Fruit fly (Drosophila melanogaster): Measurements from ENCODE around the gene Usp30.
A peak's percentile ranks its signal among the peaks of the same experiment; 100 is the strongest.

The Usp30 gene

DNA sequence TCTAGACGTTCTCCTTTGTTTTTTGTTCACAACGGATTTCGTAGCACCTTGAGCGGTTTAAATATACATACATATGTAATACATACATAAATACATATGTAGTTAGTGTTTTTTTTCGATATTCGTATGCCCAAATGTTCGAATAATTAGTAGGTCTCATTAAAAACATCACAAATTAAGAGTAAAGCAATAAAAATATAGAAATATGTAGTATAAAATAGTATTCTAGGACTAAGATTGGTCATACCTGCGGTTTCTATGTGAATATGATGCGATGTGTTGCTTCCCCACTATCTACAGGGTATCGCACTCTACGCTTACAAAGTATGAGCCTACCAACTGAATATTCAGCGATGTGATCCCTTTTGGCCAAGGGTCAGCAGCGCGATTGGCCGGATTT lies 25.9 kb upstream of the Usp30 start, which contains the start of gene CG4020:
CG4020 (plus strand) TSS at position 301 of the 400 bp plus-strand sequence.
- TF ChIP-seq dsx (GFP tag; optimal IDR thresholded peaks at IDR 0.05; ENCODE audit: poor library complexity, severe bottlenecking) (peak; percentile 5), CG10669 (GFP tag; optimal IDR thresholded peaks at IDR 0.05) (no peak), CG6163 (GFP tag; IDR thresholded peaks at IDR 0.05) (no peak), CG8319 (GFP tag; optimal IDR thresholded peaks at IDR 0.05) (no peak), svp (GFP tag) (peak; percentile 55), CG6792 (GFP tag; optimal IDR thresholded peaks at IDR 0.05) (no peak)

DNA sequence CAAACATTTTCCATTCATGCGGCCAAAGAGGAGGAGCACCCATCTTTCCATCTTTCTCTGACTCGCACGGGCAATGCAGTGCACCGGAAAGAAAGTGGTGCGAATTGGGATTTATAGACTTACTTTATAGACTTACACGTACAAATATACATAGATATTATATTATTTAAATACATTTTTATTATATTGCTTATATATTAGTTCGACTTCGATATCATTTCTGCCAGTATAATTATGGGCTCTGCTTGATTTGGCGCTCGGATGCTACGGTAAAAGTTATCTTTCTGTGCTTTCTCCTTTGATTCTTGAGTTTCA lies 25.5 kb upstream of the Usp30 start:
- no peak for TF ChIP-seq dac (GFP tag; optimal IDR thresholded peaks at IDR 0.05)
- no peak for TF ChIP-seq Smox (GFP tag; optimal IDR thresholded peaks at IDR 0.05)
- TF ChIP-seq acj6 (GFP tag; optimal IDR thresholded peaks at IDR 0.05) = peak; percentile 13
- peak; percentile 4 for TF ChIP-seq CG6808 (GFP tag; optimal IDR thresholded peaks at IDR 0.05)
- no peak for TF ChIP-seq CG34406 (GFP tag; optimal IDR thresholded peaks at IDR 0.05)
- TF ChIP-seq CG8319 (GFP tag; optimal IDR thresholded peaks at IDR 0.05) = no peak
- peak; percentile 11 for TF ChIP-seq CG10631 (GFP tag; optimal IDR thresholded peaks at IDR 0.05)
- TF ChIP-seq eg (GFP tag; IDR thresholded peaks at IDR 0.05) = no peak
- no peak for TF ChIP-seq net (GFP tag; optimal IDR thresholded peaks at IDR 0.05)
- TF ChIP-seq fd59A (GFP tag; optimal IDR thresholded peaks at IDR 0.05) = no peak
- TF ChIP-seq CG6854 (GFP tag; optimal IDR thresholded peaks at IDR 0.05) = no peak
- no peak for TF ChIP-seq Sox102F (GFP tag; optimal IDR thresholded peaks at IDR 0.05)
- peak; percentile 45 for TF ChIP-seq CG15336 (GFP tag; IDR thresholded peaks at IDR 0.05)
- TF ChIP-seq CG4318 (GFP tag; optimal IDR thresholded peaks at IDR 0.05) = no peak
- TF ChIP-seq CG7368 (GFP tag; optimal IDR thresholded peaks at IDR 0.05) = no peak
- no peak for TF ChIP-seq Gug (GFP tag; IDR thresholded peaks at IDR 0.05)
- no peak for TF ChIP-seq svp (GFP tag)
- TF ChIP-seq Met (GFP tag; optimal IDR thresholded peaks at IDR 0.05) = peak; percentile 7
- TF ChIP-seq CG6276 (GFP tag; optimal IDR thresholded peaks at IDR 0.05) = no peak
- no peak for TF ChIP-seq Lpt (GFP tag; optimal IDR thresholded peaks at IDR 0.05)
- no peak for TF ChIP-seq CG3032 (tag; optimal IDR thresholded peaks at IDR 0.05)
- TF ChIP-seq Eip75B (GFP tag; optimal IDR thresholded peaks at IDR 0.05) = no peak
- peak; percentile 32 for TF ChIP-seq achi (GFP tag; optimal IDR thresholded peaks at IDR 0.05)
- TF ChIP-seq Sox14 (GFP tag; optimal IDR thresholded peaks at IDR 0.05) = no peak
- no peak for TF ChIP-seq CG11902 (GFP tag; optimal IDR thresholded peaks at IDR 0.05)
- peak; percentile 62 for TF ChIP-seq CG32006 (GFP tag; optimal IDR thresholded peaks at IDR 0.05)
- TF ChIP-seq Hr38 (GFP tag; optimal IDR thresholded peaks at IDR 0.05) = no peak
- no peak for TF ChIP-seq spab (GFP tag; optimal IDR thresholded peaks at IDR 0.05)
- peak; percentile 61 for TF ChIP-seq Eip78C (GFP tag)
- no peak for TF ChIP-seq CG6792 (GFP tag; optimal IDR thresholded peaks at IDR 0.05)
- no peak for TF ChIP-seq CG16779 (tag; optimal IDR thresholded peaks at IDR 0.05)
- TF ChIP-seq CG3919 (GFP tag; optimal IDR thresholded peaks at IDR 0.05) = peak; percentile 8
- no peak for TF ChIP-seq OdsH (GFP tag; optimal IDR thresholded peaks at IDR 0.05)
- no peak for TF ChIP-seq CG6163 (GFP tag; IDR thresholded peaks at IDR 0.05)
- TF ChIP-seq CG31627 (GFP tag; optimal IDR thresholded peaks at IDR 0.05) = no peak

DNA sequence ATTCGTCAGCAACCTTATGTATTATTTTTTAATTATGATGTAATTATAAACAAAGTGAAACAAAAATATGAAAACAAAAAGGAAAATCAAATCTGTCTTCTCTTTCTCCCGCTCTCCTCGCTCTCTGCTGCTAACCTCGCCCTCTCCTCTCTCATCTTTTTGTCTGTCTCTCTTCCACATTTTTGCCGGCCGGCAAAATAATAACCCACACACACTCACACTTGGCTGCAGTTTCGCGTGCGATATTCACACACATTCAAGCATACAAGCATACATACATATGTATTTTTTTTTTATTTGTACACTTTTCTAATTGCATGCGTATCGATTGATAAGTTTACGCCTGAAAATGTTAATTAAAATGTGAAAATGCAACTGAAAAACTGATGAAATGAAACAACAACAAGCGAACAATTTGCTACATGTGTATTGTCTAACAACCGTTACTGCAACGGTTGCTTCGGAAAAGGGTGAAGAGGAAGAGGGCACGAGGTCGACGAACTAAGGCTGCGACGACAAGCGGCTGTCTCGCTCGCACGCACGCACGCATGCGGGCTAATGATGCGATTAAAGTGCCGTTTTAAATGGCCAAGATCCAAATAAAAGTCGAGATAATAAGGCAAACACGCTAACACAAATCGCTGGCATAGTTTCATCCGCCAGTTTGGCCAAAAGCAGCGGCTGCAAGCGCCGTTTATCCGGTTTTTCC lies 24.9 kb upstream of the Usp30 start:
- TF ChIP-seq Eip78C (GFP tag) (peak; percentile 60), dac (GFP tag; optimal IDR thresholded peaks at IDR 0.05) (no peak), CG11902 (GFP tag; optimal IDR thresholded peaks at IDR 0.05) (no peak), fd59A (GFP tag; optimal IDR thresholded peaks at IDR 0.05) (no peak), CG8632 (GFP tag; optimal IDR thresholded peaks at IDR 0.05) (no peak), CG16779 (tag; optimal IDR thresholded peaks at IDR 0.05) (no peak), Gug (GFP tag; IDR thresholded peaks at IDR 0.05) (no peak), vri (GFP tag; optimal IDR thresholded peaks at IDR 0.05) (peak; percentile 91), CG6163 (GFP tag; IDR thresholded peaks at IDR 0.05) (0 out of 3 replicates have a peak, but pooled peaks have one; percentile 38), svp (GFP tag) (peak; percentile 78), Smox (GFP tag; optimal IDR thresholded peaks at IDR 0.05) (no peak), eg (GFP tag; IDR thresholded peaks at IDR 0.05) (peak; percentile 5; the same call in 1 of the 3 replicates), CG6276 (GFP tag; optimal IDR thresholded peaks at IDR 0.05) (no peak), CG10631 (GFP tag; optimal IDR thresholded peaks at IDR 0.05) (no peak), acj6 (GFP tag; optimal IDR thresholded peaks at IDR 0.05) (no peak), CG6808 (GFP tag; optimal IDR thresholded peaks at IDR 0.05) (no peak)
